Fruit fly (Drosophila melanogaster) whole organism, embryonic: ENCODE data around the gene CG43064.
A peak's percentile ranks its signal among the peaks of the same experiment; 100 is the strongest.

Experiments used
- BEAF-32 ChIP-seq: fragments of 200-800 bp; sonication (Bioruptor generic); optimal IDR thresholded peaks from 3 replicates; lab custom pipeline; 2017; ENCODE audit warnings: missing biosample characterization, missing genetic modification characterization, mild to moderate bottlenecking, moderate library complexity, missing genetic modification reagents
- CG10959 ChIP-seq: fragments of 200-800 bp; sonication (Bioruptor generic); IDR thresholded peaks from 2 replicates; pipeline ENCODE4 v1.3.6; 2022; ENCODE audit warnings: missing biosample characterization, missing genetic modification characterization
- CG11504 ChIP-seq: fragments of 200-800 bp; sonication (Bioruptor generic); optimal IDR thresholded peaks from 3 replicates; lab custom pipeline; 2019; ENCODE audit warnings: missing biosample characterization, mild to moderate bottlenecking, missing genetic modification characterization, moderate library complexity
- CG13287 ChIP-seq: fragments of 200-800 bp; sonication (Bioruptor generic); IDR thresholded peaks from 2 replicates; pipeline ENCODE4 v1.3.6; 2022; ENCODE audit warnings: missing biosample characterization, missing genetic modification characterization; ENCODE audit not compliant: partially characterized antibody
- CG15514 ChIP-seq: fragments of 200-800 bp; sonication (Bioruptor generic); optimal IDR thresholded peaks from 3 replicates; lab custom pipeline; 2017; ENCODE audit warnings: missing biosample characterization, missing genetic modification characterization, mild to moderate bottlenecking, moderate library complexity, missing genetic modification reagents
- CG17186 ChIP-seq: fragments of 200-800 bp; sonication (Bioruptor generic); optimal IDR thresholded peaks from 3 replicates; lab custom pipeline; 2017; ENCODE audit warnings: missing biosample characterization, missing genetic modification reagents, missing genetic modification characterization
- CG2116 ChIP-seq: fragments of 200-800 bp; sonication (Bioruptor generic); optimal IDR thresholded peaks from 3 replicates; lab custom pipeline; 2018; ENCODE audit warnings: missing biosample characterization, mild to moderate bottlenecking, missing genetic modification characterization
- CG30431 ChIP-seq: fragments of 200-800 bp; sonication (Bioruptor generic); optimal IDR thresholded peaks from 2 replicates; lab custom pipeline; 2017; ENCODE audit warnings: missing biosample characterization, missing genetic modification characterization
- CG34224 ChIP-seq: fragments of 200-800 bp; sonication (Bioruptor generic); IDR thresholded peaks from 3 replicates; pipeline ENCODE4 v1.3.6; 2022; ENCODE audit warnings: missing biosample characterization, missing genetic modification characterization; ENCODE audit not compliant: partially characterized antibody
- CG42726 ChIP-seq: fragments of 200-800 bp; sonication (Bioruptor generic); IDR thresholded peaks from 2 replicates; pipeline ENCODE4 v1.3.6; 2022; ENCODE audit warnings: missing biosample characterization, missing genetic modification characterization; ENCODE audit not compliant: partially characterized antibody
- CG4617 ChIP-seq: fragments of 200-800 bp; sonication (Bioruptor generic); optimal IDR thresholded peaks from 3 replicates; lab custom pipeline; 2016; ENCODE audit warnings: missing biosample characterization, missing genetic modification characterization, borderline replicate concordance
- CG6791 ChIP-seq: fragments of 200-800 bp; sonication (Bioruptor generic); IDR thresholded peaks from 3 replicates; pipeline ENCODE4 v1.3.6; 2022; ENCODE audit warnings: missing biosample characterization, missing genetic modification characterization; ENCODE audit not compliant: partially characterized antibody
- CG9797 ChIP-seq: fragments of 200-800 bp; sonication (Bioruptor generic); optimal IDR thresholded peaks from 3 replicates; lab custom pipeline; 2018; ENCODE audit warnings: missing biosample characterization, mild to moderate bottlenecking, missing genetic modification characterization
- Dll ChIP-seq: fragments of 200-800 bp; sonication (Bioruptor generic); IDR thresholded peaks from 4 replicates; pipeline ENCODE4 v1.3.6; 2022; ENCODE audit warnings: missing biosample characterization, missing genetic modification characterization; ENCODE audit not compliant: partially characterized antibody
- Dp ChIP-seq: fragments of 200-800 bp; sonication (Bioruptor generic); optimal IDR thresholded peaks from 2 replicates; lab custom pipeline; 2018; ENCODE audit warnings: missing biosample characterization, mild to moderate bottlenecking, missing genetic modification characterization, moderate library complexity
- Dref ChIP-seq: fragments of 200-800 bp; sonication (Bioruptor generic); IDR thresholded peaks from 2 replicates; pipeline ENCODE4 v1.3.6; 2022; ENCODE audit warnings: missing biosample characterization, missing genetic modification characterization
- Drgx ChIP-seq: fragments of 200-800 bp; sonication (Bioruptor generic); IDR thresholded peaks from 2 replicates; pipeline ENCODE4 v1.3.6; 2022; ENCODE audit warnings: missing biosample characterization, missing genetic modification characterization
- E2f2 ChIP-seq: fragments of 200-800 bp; sonication (Bioruptor generic); IDR thresholded peaks from 2 replicates; pipeline ENCODE4 v1.3.6; 2022; ENCODE audit warnings: missing biosample characterization, missing genetic modification characterization
- ERR ChIP-seq: fragments of 200-800 bp; sonication (Bioruptor generic); optimal IDR thresholded peaks from 2 replicates; lab custom pipeline; 2016; ENCODE audit warnings: missing biosample characterization, missing genetic modification characterization
- Ets97D ChIP-seq: fragments of 200-800 bp; sonication (Bioruptor generic); optimal IDR thresholded peaks from 3 replicates; lab custom pipeline; 2016; ENCODE audit warnings: missing biosample characterization, missing genetic modification characterization
- MBD-R2 ChIP-seq: fragments of 200-800 bp; sonication (Bioruptor generic); IDR thresholded peaks from 2 replicates; pipeline ENCODE4 v1.3.6; 2022; ENCODE audit warnings: missing biosample characterization, missing genetic modification characterization
- MESR4 ChIP-seq: fragments of 200-800 bp; sonication (Bioruptor generic); optimal IDR thresholded peaks from 2 replicates; lab custom pipeline; 2018; ENCODE audit warnings: missing biosample characterization, mild to moderate bottlenecking, missing genetic modification characterization, moderate library complexity
- Med ChIP-seq: fragments of 200-800 bp; sonication (Bioruptor generic); peaks from one replicate; lab custom pipeline; 2016; ENCODE audit warnings: missing biosample characterization, missing genetic modification characterization, mild to moderate bottlenecking, inconsistent platforms, moderate library complexity
- Myb ChIP-seq: fragments of 200-800 bp; sonication (Bioruptor generic); optimal IDR thresholded peaks from 2 replicates; lab custom pipeline; 2016; ENCODE audit warnings: missing biosample characterization, missing genetic modification characterization
- Opbp ChIP-seq: fragments of 200-800 bp; sonication (Bioruptor generic); IDR thresholded peaks from 3 replicates; pipeline ENCODE4 v1.3.6; 2022; ENCODE audit warnings: missing biosample characterization, missing genetic modification characterization; ENCODE audit not compliant: partially characterized antibody
- Sin3A ChIP-seq: fragments of >200 bp; optimal IDR thresholded peaks from 2 replicates; lab custom pipeline; 2018
- Stat92E ChIP-seq, 3 experiments: fragments of >200 bp in 2 of 3; fragments of 200-800 bp in 1 of 3; sonication (Bioruptor generic) in 1 of 3; optimal IDR thresholded peaks; 2 replicates each; lab custom pipeline; 2017 to 2019; ENCODE audit warnings: missing biosample characterization in 3 of 3, missing genetic modification characterization in 3 of 3, mild to moderate bottlenecking in 1 of 3, moderate library complexity in 1 of 3
- YL-1 ChIP-seq: fragments of 200-800 bp; sonication (Bioruptor generic); optimal IDR thresholded peaks from 3 replicates; lab custom pipeline; 2017; ENCODE audit warnings: missing biosample characterization, mild to moderate bottlenecking, missing genetic modification characterization
- amos ChIP-seq: fragments of 200-800 bp; sonication (Bioruptor generic); IDR thresholded peaks from 2 replicates; pipeline ENCODE4 v1.3.6; 2022; ENCODE audit warnings: missing biosample characterization, missing genetic modification characterization; ENCODE audit not compliant: partially characterized antibody
- bbx ChIP-seq: fragments of 200-800 bp; sonication (Bioruptor generic); IDR thresholded peaks from 2 replicates; pipeline ENCODE4 v1.3.6; 2022; ENCODE audit warnings: missing biosample characterization, missing genetic modification characterization; ENCODE audit not compliant: partially characterized antibody
- cas ChIP-seq: fragments of 200-800 bp; sonication (Bioruptor generic); IDR thresholded peaks from 2 replicates; pipeline ENCODE4 v1.3.6; 2022; ENCODE audit warnings: missing biosample characterization, missing genetic modification characterization
- crp ChIP-seq, 2 experiments: fragments of 200-800 bp; sonication (Bioruptor generic); optimal IDR thresholded peaks; 2 replicates in 1 of 2; 3 replicates in 1 of 2; lab custom pipeline; 2017; ENCODE audit warnings: missing biosample characterization in 2 of 2, missing genetic modification characterization in 2 of 2, mild to moderate bottlenecking in 1 of 2, moderate library complexity in 1 of 2
- ftz-f1 ChIP-seq: fragments of 200-800 bp; sonication (Bioruptor generic); optimal IDR thresholded peaks from 2 replicates; lab custom pipeline; 2016; ENCODE audit warnings: missing biosample characterization, missing genetic modification characterization
- gfzf ChIP-seq: fragments of 200-800 bp; sonication (Bioruptor generic); optimal IDR thresholded peaks from 2 replicates; lab custom pipeline; 2016; ENCODE audit warnings: missing biosample characterization, mild to moderate bottlenecking, missing genetic modification characterization, moderate library complexity
- inv ChIP-seq: fragments of 200-800 bp; sonication (Bioruptor generic); IDR thresholded peaks from 2 replicates; pipeline ENCODE4 v1.3.6; 2022; ENCODE audit warnings: missing biosample characterization, missing genetic modification characterization; ENCODE audit not compliant: partially characterized antibody
- kay ChIP-seq: fragments of 200-800 bp; sonication (Bioruptor generic); optimal IDR thresholded peaks from 2 replicates; lab custom pipeline; 2016; ENCODE audit warnings: missing biosample characterization, missing genetic modification characterization
- onecut ChIP-seq: fragments of 200-800 bp; sonication (Bioruptor generic); IDR thresholded peaks from 2 replicates; pipeline ENCODE4 v1.3.6; 2022; ENCODE audit warnings: missing biosample characterization, missing genetic modification characterization
- phol ChIP-seq: fragments of 200-800 bp; sonication (Bioruptor generic); optimal IDR thresholded peaks from 3 replicates; lab custom pipeline; 2018; ENCODE audit warnings: missing biosample characterization, mild to moderate bottlenecking, missing genetic modification characterization, moderate library complexity
- pzg ChIP-seq: fragments of 200-800 bp; sonication (Bioruptor generic); optimal IDR thresholded peaks from 3 replicates; lab custom pipeline; 2018; ENCODE audit warnings: missing biosample characterization, mild to moderate bottlenecking, missing genetic modification characterization, moderate library complexity
- slp2 ChIP-seq: fragments of 200-800 bp; sonication (Bioruptor generic); optimal IDR thresholded peaks from 2 replicates; lab custom pipeline; 2016; ENCODE audit warnings: missing biosample characterization, missing genetic modification characterization
- stwl ChIP-seq: fragments of 200-800 bp; sonication (Bioruptor generic); optimal IDR thresholded peaks from 3 replicates; lab custom pipeline; 2018; ENCODE audit warnings: missing biosample characterization, mild to moderate bottlenecking, missing genetic modification characterization, moderate library complexity
- wor ChIP-seq: fragments of 200-800 bp; sonication (Bioruptor generic); IDR thresholded peaks from 2 replicates; pipeline ENCODE4 v1.3.6; 2022; ENCODE audit warnings: missing biosample characterization, missing genetic modification characterization

The CG43064 gene

dm6 chr3L:11795440-11795983 is 41.0 kb downstream of the CG43064 start, which contains the start of gene Klp68D:
TSS of gene Klp68D (plus strand) at chr3L:11795614.
- 0 out of 2 replicates have a peak, but pooled peaks have one; percentile 11 for TF ChIP-seq amos (GFP tag; lab: Robert Waterston, UW)
- TF ChIP-seq slp2 (GFP tag; lab: Kevin White, UChicago) = no peak
- no peak for TF ChIP-seq CG10959 (GFP tag; lab: Robert Waterston, UW)
- TF ChIP-seq CG15514 (GFP tag; lab: Kevin White, UChicago) = peak; percentile 38
- 0 out of 4 replicates have a peak, but pooled peaks have one; percentile 23 for TF ChIP-seq Dll (GFP tag; lab: Robert Waterston, UW)
- TF ChIP-seq CG11504 = peak; percentile 26
- peak; percentile 6 for TF ChIP-seq CG17186 (GFP tag; lab: Kevin White, UChicago)
- peak; percentile 31 for TF ChIP-seq Myb (GFP tag; lab: Kevin White, UChicago)
- peak; percentile 89 for TF ChIP-seq Dp
- TF ChIP-seq CG13287 (GFP tag; lab: Robert Waterston, UW) = peak; percentile 53
- TF ChIP-seq CG42726 (GFP tag; lab: Robert Waterston, UW) = no peak
- no peak for TF ChIP-seq ERR (GFP tag; lab: Kevin White, UChicago)
- no peak for TF ChIP-seq cas (GFP tag; lab: Robert Waterston, UW)
- no peak for TF ChIP-seq wor
- peak; percentile 24 for TF ChIP-seq phol (tag; lab: Kevin White, UChicago)
- TF ChIP-seq Drgx (GFP tag; lab: Robert Waterston, UW) = no peak
- peak in 1 of 2 experiments; percentile 59 for TF ChIP-seq crp (GFP tag; optimal IDR thresholded peaks at IDR 0.05; lab: Kevin White, UChicago)
- peak; percentile 23; the same call in 1 of the 3 replicates for TF ChIP-seq Opbp
- TF ChIP-seq MESR4 (GFP tag; lab: Kevin White, UChicago) = peak; percentile 67
- 0 out of 3 replicates have a peak, but pooled peaks have one; percentile 23 for TF ChIP-seq CG34224 (GFP tag; lab: Robert Waterston, UW)
- peak; percentile 95 for TF ChIP-seq E2f2 (GFP tag; lab: Robert Waterston, UW)
- TF ChIP-seq CG9797 (GFP tag; lab: Kevin White, UChicago) = peak; percentile 89
- TF ChIP-seq BEAF-32 = peak; percentile 31
- no peak for TF ChIP-seq Stat92E (GFP tag; optimal IDR thresholded peaks at IDR 0.05; lab: Kevin White, UChicago)
- no peak for TF ChIP-seq Med (GFP tag; lab: Kevin White, UChicago)
- 0 out of 2 replicates have a peak, but pooled peaks have one; percentile 16 for TF ChIP-seq inv (GFP tag; lab: Robert Waterston, UW)
- peak; percentile 33; the same call in 1 of the 2 replicates for TF ChIP-seq Dref (GFP tag; lab: Robert Waterston, UW)
- TF ChIP-seq YL-1 (GFP tag; lab: Kevin White, UChicago) = peak; percentile 45
- peak; percentile 72 for TF ChIP-seq pzg (GFP tag; lab: Kevin White, UChicago)
- peak; percentile 72 for TF ChIP-seq ftz-f1 (GFP tag; lab: Kevin White, UChicago)
- TF ChIP-seq MBD-R2 (GFP tag; lab: Robert Waterston, UW) = peak; percentile 65
- peak; percentile 24 for TF ChIP-seq Sin3A (lab: Kevin White, UChicago)
- TF ChIP-seq Ets97D (GFP tag; lab: Kevin White, UChicago) = peak; percentile 25
- TF ChIP-seq stwl (tag; lab: Kevin White, UChicago) = peak; percentile 78
- TF ChIP-seq onecut (GFP tag; lab: Robert Waterston, UW) = peak; percentile 92
- peak; percentile 57; the same call in 1 of the 3 replicates for TF ChIP-seq CG6791 (GFP tag; lab: Robert Waterston, UW)
- 0 out of 2 replicates have a peak, but pooled peaks have one; percentile 13 for TF ChIP-seq bbx (GFP tag; lab: Robert Waterston, UW)
- TF ChIP-seq CG30431 (GFP tag; lab: Kevin White, UChicago) = no peak
- TF ChIP-seq CG2116 (GFP tag; lab: Kevin White, UChicago) = peak; percentile 28
- TF ChIP-seq gfzf (GFP tag; lab: Kevin White, UChicago) = peak; percentile 83
- TF ChIP-seq CG4617 (GFP tag; lab: Kevin White, UChicago) = peak; percentile 62
- TF ChIP-seq kay (GFP tag; lab: Kevin White, UChicago) = peak; percentile 37
